Fruit fly (Drosophila melanogaster) whole organism, wandering third instar larva: ENCODE data around the gene CG42676.

Source experiments
- Dif ChIP-seq: fragments of 200-275, 200-300 bp; sonication (Bioruptor generic); optimal IDR thresholded peaks from 2 replicates; lab custom pipeline; 2018; ENCODE audit warnings: missing biosample characterization, missing genetic modification characterization; ENCODE audit not compliant: partially characterized antibody
- Mio ChIP-seq: sonication (Bioruptor generic); optimal IDR thresholded peaks from 2 replicates; lab custom pipeline; 2016; ENCODE audit warnings: missing biosample characterization, missing genetic modification characterization

- TF ChIP-seq Dif (GFP tag; lab: Kevin White, UChicago) (no peak), Mio (GFP tag; lab: Kevin White, UChicago) (no peak)
Observed at dm6 chr3L:1777249-1777648, 25.7 kb upstream of the CG42676 start, which contains the start of the genes CG2021 and mRpL46.
